Worm (Caenorhabditis elegans): ENCODE measurements around the gene enri-2.

ce11 chrX:14500422-14501058 lies 45.1 kb upstream of the enri-2 start:
- no peak for TF ChIP-seq elt-3 (tag; optimal IDR thresholded peaks at IDR 0.05)
- no peak for TF ChIP-seq unc-62 (GFP tag; optimal IDR thresholded peaks at IDR 0.05)
- no peak for TF ChIP-seq fkh-2 (tag; optimal IDR thresholded peaks at IDR 0.05)
- TF ChIP-seq skn-1 (tag; optimal IDR thresholded peaks at IDR 0.05) = no peak

Measured in whole organism, L3 larva.